Worm (Caenorhabditis elegans) whole organism, young adult: ENCODE results near the gene srh-39.
A peak's percentile ranks its signal among the peaks of the same experiment; 100 is the strongest.

ENCODE experiments used
- B0035.1 ChIP-seq: sonication (generic microtip); optimal IDR thresholded peaks from 2 replicates; lab custom pipeline; 2016; ENCODE audit warnings: missing genetic modification characterization, mild to moderate bottlenecking, missing compliant biosample characterization, missing genotype, missing genetic modification reagents
- B0336.3 ChIP-seq: fragments of 200-800 bp; sonication (Bioruptor generic); IDR thresholded peaks from 2 replicates; pipeline ENCODE4 v1.3.6; 2022; ENCODE audit warnings: missing genetic modification characterization, missing compliant biosample characterization
- C17E4.6 ChIP-seq: fragments of 200-800 bp; sonication (Bioruptor generic); IDR thresholded peaks from 2 replicates; pipeline ENCODE4 v1.3.6; 2022; ENCODE audit warnings: missing genetic modification reagents, missing genetic modification characterization, missing compliant biosample characterization
- F33H1.4 ChIP-seq: fragments of 200-800 bp; sonication (Bioruptor generic); IDR thresholded peaks from 2 replicates; pipeline ENCODE4 v1.3.6; 2022; ENCODE audit warnings: missing genetic modification reagents, missing genetic modification characterization, missing compliant biosample characterization
- F49E8.2 ChIP-seq: sonication (generic microtip); optimal IDR thresholded peaks from 3 replicates; lab custom pipeline; 2017; ENCODE audit warnings: missing genetic modification characterization, mild to moderate bottlenecking, missing compliant biosample characterization, antibody characterized with exemption, moderate library complexity; ENCODE audit not compliant: insufficient read depth
- F55B11.4 ChIP-seq: sonication (generic microtip); optimal IDR thresholded peaks from 2 replicates; lab custom pipeline; 2016; ENCODE audit warnings: missing compliant biosample characterization, missing genetic modification characterization, borderline replicate concordance; ENCODE audit not compliant: insufficient read depth
- Y79H2A.3 ChIP-seq: fragments of 200-800 bp; sonication (Bioruptor generic); conservative IDR thresholded peaks from 2 replicates; pipeline ENCODE4 v1.3.6; 2022; ENCODE audit warnings: missing genetic modification reagents, missing genetic modification characterization, missing compliant biosample characterization
- attf-3 ChIP-seq: fragments of 200-800 bp; sonication (Bioruptor generic); conservative IDR thresholded peaks from 2 replicates; pipeline ENCODE4 v1.3.6; 2022; ENCODE audit warnings: missing genetic modification reagents, missing genetic modification characterization, missing compliant biosample characterization
- attf-5 ChIP-seq: fragments of 200-800 bp; sonication (Bioruptor generic); optimal IDR thresholded peaks from 2 replicates; lab custom pipeline; 2018; ENCODE audit warnings: mild to moderate bottlenecking, missing genetic modification characterization, missing compliant biosample characterization
- attf-6 ChIP-seq: fragments of 200-800 bp; sonication (Bioruptor generic); IDR thresholded peaks from 2 replicates; pipeline ENCODE4 v1.3.6; 2022; ENCODE audit warnings: missing genetic modification reagents, missing genetic modification characterization, missing compliant biosample characterization
- bed-1 ChIP-seq: fragments of 200-800 bp; sonication (Bioruptor generic); IDR thresholded peaks from 2 replicates; pipeline ENCODE4 v1.3.6; 2022; ENCODE audit warnings: missing genetic modification reagents, missing genetic modification characterization, missing compliant biosample characterization
- cebp-1 ChIP-seq, 2 experiments: fragments of 200-800 bp in 1 of 2; sonication (Bioruptor generic) in 1 of 2; sonication (generic microtip) in 1 of 2; IDR thresholded peaks in 1 of 2; optimal IDR thresholded peaks in 1 of 2; 2 replicates each; pipeline versions ENCODE4 v1.3.6 to Lab custom; 2017 to 2022; ENCODE audit warnings: missing compliant biosample characterization in 2 of 2, missing genetic modification characterization in 2 of 2, mild to moderate bottlenecking in 1 of 2, missing genetic modification reagents in 1 of 2, moderate library complexity in 1 of 2
- ceh-40 ChIP-seq: fragments of 200-800 bp; sonication (Bioruptor generic); IDR thresholded peaks from 2 replicates; pipeline ENCODE4 v1.3.6; 2022; ENCODE audit warnings: missing genetic modification characterization, missing compliant biosample characterization
- die-1 ChIP-seq: sonication (generic microtip); optimal IDR thresholded peaks from 2 replicates; lab custom pipeline; 2016; ENCODE audit warnings: missing genotype, mild to moderate bottlenecking, missing genetic modification characterization, missing compliant biosample characterization
- dox-1 ChIP-seq: fragments of 200-800 bp; sonication (Bioruptor generic); IDR thresholded peaks from 2 replicates; pipeline ENCODE4 v1.3.6; 2022; ENCODE audit warnings: missing genetic modification reagents, missing genetic modification characterization, missing compliant biosample characterization
- dpl-1 ChIP-seq: fragments of 150-350 bp; optimal IDR thresholded peaks from 2 replicates; lab custom pipeline; 2014; ENCODE audit warnings: missing biosample characterization, missing genetic modification reagents, missing genetic modification characterization
- efl-1 ChIP-seq: fragments of 150-350 bp; optimal IDR thresholded peaks from 2 replicates; lab custom pipeline; 2014; ENCODE audit warnings: missing biosample characterization, missing genetic modification reagents, missing genetic modification characterization
- ets-4 ChIP-seq: fragments of 200-800 bp; sonication (Bioruptor generic); optimal IDR thresholded peaks from 2 replicates; lab custom pipeline; 2018; ENCODE audit warnings: mild to moderate bottlenecking, missing genetic modification characterization, missing compliant biosample characterization
- fkh-3 ChIP-seq: sonication (generic microtip); optimal IDR thresholded peaks from 2 replicates; lab custom pipeline; 2016; ENCODE audit warnings: mild to moderate bottlenecking, missing genetic modification characterization, missing compliant biosample characterization
- hmg-1.2 ChIP-seq: fragments of 200-800 bp; sonication (Bioruptor generic); IDR thresholded peaks from 2 replicates; pipeline ENCODE4 v1.3.6; 2022; ENCODE audit warnings: missing genetic modification reagents, missing genetic modification characterization, missing compliant biosample characterization
- let-607 ChIP-seq, 2 experiments: fragments of 200-800 bp in 1 of 2; sonication (Bioruptor generic) in 1 of 2; sonication (generic microtip) in 1 of 2; optimal IDR thresholded peaks; 2 replicates each; lab custom pipeline; 2016 to 2018; ENCODE audit warnings: mild to moderate bottlenecking in 2 of 2, missing compliant biosample characterization in 2 of 2, missing genetic modification characterization in 2 of 2, moderate library complexity in 2 of 2, missing genotype in 1 of 2
- lin-26 ChIP-seq: fragments of 200-800 bp; sonication (Bioruptor generic); IDR thresholded peaks from 2 replicates; pipeline ENCODE4 v1.3.6; 2022; ENCODE audit warnings: missing genetic modification reagents, missing genetic modification characterization, missing compliant biosample characterization
- lin-35 ChIP-seq, 3 experiments: fragments of 150-350 bp in 2 of 3; sonication (generic microtip) in 1 of 3; optimal IDR thresholded peaks; 2 replicates each; lab custom pipeline; 2014 to 2018; ENCODE audit warnings: missing biosample characterization in 3 of 3, missing genetic modification characterization in 3 of 3, missing genetic modification reagents in 3 of 3
- lin-40 ChIP-seq: sonication (generic microtip); optimal IDR thresholded peaks from 2 replicates; lab custom pipeline; 2016; ENCODE audit warnings: missing genetic modification characterization, mild to moderate bottlenecking, missing compliant biosample characterization, missing genotype, missing genetic modification reagents
- lir-1 ChIP-seq: fragments of 200-800 bp; sonication (Bioruptor generic); conservative IDR thresholded peaks from 2 replicates; pipeline ENCODE4 v1.3.6; 2022; ENCODE audit warnings: missing genetic modification reagents, missing genetic modification characterization, missing compliant biosample characterization
- madf-10 ChIP-seq: sonication (generic microtip); optimal IDR thresholded peaks from 2 replicates; lab custom pipeline; 2016; ENCODE audit warnings: mild to moderate bottlenecking, missing genetic modification characterization, missing compliant biosample characterization
- mes-4 ChIP-seq: sonication (generic microtip); optimal IDR thresholded peaks from 2 replicates; lab custom pipeline; 2016; ENCODE audit warnings: missing genotype, missing genetic modification characterization, missing compliant biosample characterization
- mxl-1 ChIP-seq: sonication (generic microtip); optimal IDR thresholded peaks from 2 replicates; lab custom pipeline; 2016; ENCODE audit warnings: missing genetic modification characterization, missing compliant biosample characterization
- nfya-1 ChIP-seq: sonication (generic microtip); optimal IDR thresholded peaks from 2 replicates; lab custom pipeline; 2017; ENCODE audit warnings: antibody characterized with exemption, missing compliant biosample characterization, missing genetic modification characterization, borderline replicate concordance; ENCODE audit not compliant: insufficient read depth
- nfya-2 ChIP-seq: fragments of 200-800 bp; sonication (Bioruptor generic); IDR thresholded peaks from 2 replicates; pipeline ENCODE4 v1.3.6; 2022; ENCODE audit warnings: missing genetic modification reagents, missing genetic modification characterization, missing compliant biosample characterization
- nfyb-1 ChIP-seq: fragments of 200-800 bp; sonication (Bioruptor generic); IDR thresholded peaks from 2 replicates; pipeline ENCODE4 v1.3.6; 2022; ENCODE audit warnings: missing genetic modification reagents, missing genetic modification characterization, missing compliant biosample characterization
- nhr-80 ChIP-seq: sonication (generic microtip); optimal IDR thresholded peaks from 2 replicates; lab custom pipeline; 2016; ENCODE audit warnings: missing genetic modification characterization, missing compliant biosample characterization
- pbrm-1 ChIP-seq: fragments of 200-800 bp; sonication (Bioruptor generic); IDR thresholded peaks from 2 replicates; pipeline ENCODE4 v1.3.6; 2022; ENCODE audit warnings: missing genetic modification reagents, missing genetic modification characterization, missing compliant biosample characterization
- pha-4 ChIP-seq: fragments of 150-350 bp; sonication (generic microtip); optimal IDR thresholded peaks from 2 replicates; lab custom pipeline; 2014; ENCODE audit warnings: missing biosample characterization, missing genetic modification reagents, missing genetic modification characterization
- sea-2 ChIP-seq: fragments of 200-800 bp; sonication (Bioruptor generic); IDR thresholded peaks from 2 replicates; pipeline ENCODE4 v1.3.6; 2022; ENCODE audit warnings: missing genetic modification characterization, missing compliant biosample characterization
- snpc-1.3 ChIP-seq: sonication (generic microtip); optimal IDR thresholded peaks from 2 replicates; lab custom pipeline; 2017; ENCODE audit warnings: missing genetic modification characterization, mild to moderate bottlenecking, missing compliant biosample characterization, antibody characterized with exemption, moderate library complexity, missing genotype, missing genetic modification reagents; ENCODE audit not compliant: insufficient read depth
- snpc-3.4 ChIP-seq: sonication (generic microtip); optimal IDR thresholded peaks from 2 replicates; lab custom pipeline; 2017; ENCODE audit warnings: missing genetic modification characterization, mild to moderate bottlenecking, missing compliant biosample characterization, antibody characterized with exemption, moderate library complexity, missing genotype, missing genetic modification reagents
- sptf-2 ChIP-seq: fragments of 200-800 bp; sonication (Bioruptor generic); optimal IDR thresholded peaks from 2 replicates; lab custom pipeline; 2018; ENCODE audit warnings: mild to moderate bottlenecking, missing genetic modification characterization, missing compliant biosample characterization
- tbp1 ChIP-seq: fragments of 200-800 bp; sonication (Bioruptor generic); optimal IDR thresholded peaks from 2 replicates; lab custom pipeline; 2018; ENCODE audit warnings: mild to moderate bottlenecking, missing genetic modification characterization, missing compliant biosample characterization
- ztf-22 ChIP-seq: fragments of 200-800 bp; sonication (Bioruptor generic); optimal IDR thresholded peaks from 2 replicates; lab custom pipeline; 2018; ENCODE audit warnings: mild to moderate bottlenecking, missing genetic modification characterization, moderate library complexity, missing compliant biosample characterization
- ztf-25 ChIP-seq: fragments of 200-800 bp; sonication (Bioruptor generic); IDR thresholded peaks from 2 replicates; pipeline ENCODE4 v1.3.6; 2022; ENCODE audit warnings: missing genetic modification reagents, missing genetic modification characterization, missing compliant biosample characterization

Gene srh-39

ce11 chrII:7808950-7809349 is 43.6 kb upstream of the srh-39 start:
- TF ChIP-seq nhr-80 (tag; lab: Kevin White, UChicago) (peak; percentile 99), tbp1 (GFP tag; lab: Kevin White, UChicago) (peak; percentile 5), cebp-1 (GFP tag; IDR thresholded peaks at IDR 0.05; lab: Robert Waterston, UW) (no peak), cebp-1 (tag; optimal IDR thresholded peaks at IDR 0.05; lab: Kevin White, UChicago) (peak; percentile 58), attf-5 (GFP tag; lab: Kevin White, UChicago) (peak; percentile 1), nfya-1 (tag; lab: Kevin White, UChicago) (no peak), dpl-1 (no peak), madf-10 (tag; lab: Kevin White, UChicago) (peak; percentile 3), attf-6 (no peak), lin-40 (tag; lab: Kevin White, UChicago) (peak; percentile 12), let-607 (tag; optimal IDR thresholded peaks at IDR 0.05; lab: Kevin White, UChicago) (peak; percentile 59 to 61), sptf-2 (GFP tag; lab: Kevin White, UChicago) (no peak), mxl-1 (tag; lab: Kevin White, UChicago) (no peak), ets-4 (GFP tag; lab: Kevin White, UChicago) (peak; percentile 69), pha-4 (tag; lab: Kevin White, UChicago) (peak; percentile 37), ztf-22 (GFP tag; lab: Kevin White, UChicago) (peak; percentile 41), B0336.3 (GFP tag; lab: Robert Waterston, UW) (peak; percentile 59; the same call in 1 of the 2 replicates), hmg-1.2 (GFP tag; lab: Robert Waterston, UW) (peak; percentile 87), snpc-3.4 (tag; lab: Kevin White, UChicago) (no peak)

ce11 chrII:7808153-7808552 is 42.8 kb upstream of the srh-39 start:
- no peak for TF ChIP-seq lin-35 (GFP tag; optimal IDR thresholded peaks at IDR 0.05; lab: Kevin White, UChicago)
- TF ChIP-seq ztf-25 = no peak
- no peak for TF ChIP-seq attf-3 (GFP tag; lab: Robert Waterston, UW)
- TF ChIP-seq ets-4 (GFP tag; lab: Kevin White, UChicago) = no peak
- TF ChIP-seq ceh-40 (GFP tag; lab: Robert Waterston, UW) = no peak
- no peak for TF ChIP-seq attf-5 (GFP tag; lab: Kevin White, UChicago)

DNA sequence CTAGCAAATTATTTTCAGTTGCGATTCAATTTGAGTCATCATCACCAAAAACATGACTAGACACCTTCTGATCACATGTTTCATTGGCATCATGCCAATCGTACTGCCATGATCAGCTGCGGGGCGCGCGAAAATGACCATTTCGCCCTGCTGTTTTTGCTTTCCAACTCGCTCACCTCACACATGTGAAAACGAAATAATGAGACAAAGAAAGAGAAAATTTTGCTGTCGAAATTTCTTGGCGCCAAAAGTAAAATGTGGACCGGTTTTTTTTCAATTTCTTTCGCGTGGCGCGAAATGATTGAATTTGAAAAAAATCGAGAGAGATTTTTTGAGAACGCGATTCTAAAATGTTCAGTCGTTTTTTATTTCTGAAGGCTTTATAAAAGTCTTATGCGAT is 41.5 kb upstream of the srh-39 start:
- TF ChIP-seq lin-26 (GFP tag; lab: Robert Waterston, UW) = no peak
- TF ChIP-seq efl-1 (GFP tag; lab: Kevin White, UChicago) = peak; percentile 77

DNA sequence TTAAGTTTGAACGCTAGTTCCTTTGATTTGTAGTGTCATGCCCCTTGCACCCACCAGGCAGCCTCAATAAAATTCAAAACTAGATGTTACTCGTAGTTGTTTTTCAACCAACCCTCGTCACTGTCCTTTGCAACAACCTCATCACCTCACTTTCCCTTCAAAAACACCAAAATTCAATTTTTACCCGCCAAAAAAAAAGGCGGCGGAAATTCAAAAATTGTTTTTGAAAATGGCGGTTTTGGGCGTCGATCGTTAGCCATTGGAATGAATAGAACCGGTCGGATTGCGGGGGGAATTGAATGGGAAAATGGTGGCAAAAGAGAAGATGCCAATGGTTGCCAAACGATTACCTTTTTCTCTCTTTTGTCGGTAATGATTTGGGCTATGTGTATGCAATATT is 40.7 kb upstream of the srh-39 start:
- no peak for TF ChIP-seq bed-1 (GFP tag; lab: Robert Waterston, UW)
- TF ChIP-seq dox-1 (GFP tag; lab: Robert Waterston, UW) = no peak
- no peak for TF ChIP-seq nfya-2 (GFP tag; lab: Robert Waterston, UW)
- TF ChIP-seq, all 124 proteins: peak for 0

- TF ChIP-seq F49E8.2 = no peak
- TF ChIP-seq B0035.1 (tag; lab: Kevin White, UChicago) = no peak
- TF ChIP-seq pbrm-1 (GFP tag; lab: Robert Waterston, UW) = no peak
- TF ChIP-seq lir-1 (GFP tag; lab: Robert Waterston, UW) = no peak
- no peak for TF ChIP-seq nfyb-1 (GFP tag; lab: Robert Waterston, UW)
- TF ChIP-seq sea-2 (GFP tag; lab: Robert Waterston, UW) = no peak
- no peak for TF ChIP-seq fkh-3 (tag; lab: Kevin White, UChicago)
- TF ChIP-seq C17E4.6 (GFP tag; lab: Robert Waterston, UW) = no peak
- no peak for TF ChIP-seq Y79H2A.3 (GFP tag; lab: Robert Waterston, UW)
- no peak for TF ChIP-seq snpc-1.3 (tag; lab: Kevin White, UChicago)
- TF ChIP-seq F55B11.4 = no peak
- no peak for TF ChIP-seq mes-4 (tag; lab: Kevin White, UChicago)
- TF ChIP-seq die-1 (tag; lab: Kevin White, UChicago) = no peak
- TF ChIP-seq dox-1 (GFP tag; lab: Robert Waterston, UW) = no peak
- TF ChIP-seq F33H1.4 (GFP tag; lab: Robert Waterston, UW) = no peak
Measured at ce11 chrII:7803174-7803573, 37.8 kb upstream of the srh-39 start.
